Fruit fly (Drosophila melanogaster) whole organism, embryonic: Measurements from ENCODE around the gene CG32772.

Experiments
- Bdp1 ChIP-seq: fragments of 200-800 bp; sonication (Bioruptor generic); optimal IDR thresholded peaks from 3 replicates; lab custom pipeline; 2016; ENCODE audit warnings: missing biosample characterization, missing genetic modification characterization
- CG11560 ChIP-seq: fragments of 200-800 bp; sonication (Bioruptor generic); IDR thresholded peaks from 3 replicates; pipeline ENCODE4 v1.3.6; 2022; ENCODE audit warnings: missing biosample characterization, missing genetic modification characterization
- CG13296 ChIP-seq: fragments of 200-800 bp; sonication (Bioruptor generic); optimal IDR thresholded peaks from 3 replicates; lab custom pipeline; 2018; ENCODE audit warnings: missing biosample characterization, mild to moderate bottlenecking, missing genetic modification characterization
- CG13775 ChIP-seq: fragments of 200-800 bp; sonication (Bioruptor generic); optimal IDR thresholded peaks from 3 replicates; lab custom pipeline; 2017; ENCODE audit warnings: missing biosample characterization, mild to moderate bottlenecking, missing genetic modification characterization
- CG16863 ChIP-seq: fragments of 200-800 bp; sonication (Bioruptor generic); optimal IDR thresholded peaks from 3 replicates; lab custom pipeline; 2016; ENCODE audit warnings: missing biosample characterization, missing genetic modification characterization
- CG17385 ChIP-seq: fragments of 200-800 bp; sonication (Bioruptor generic); optimal IDR thresholded peaks from 3 replicates; lab custom pipeline; 2018; ENCODE audit warnings: missing biosample characterization, mild to moderate bottlenecking, missing genetic modification characterization
- CG18011 ChIP-seq: fragments of 200-800 bp; sonication (Bioruptor generic); optimal IDR thresholded peaks from 2 replicates; lab custom pipeline; 2017; ENCODE audit warnings: missing biosample characterization, missing genetic modification characterization, mild to moderate bottlenecking, moderate library complexity, missing genotype
- CG2202 ChIP-seq: fragments of 200-800 bp; sonication (Bioruptor generic); optimal IDR thresholded peaks from 2 replicates; lab custom pipeline; 2018; ENCODE audit warnings: missing biosample characterization, mild to moderate bottlenecking, missing genetic modification characterization
- CG34376 ChIP-seq: fragments of 200-800 bp; sonication (Bioruptor generic); optimal IDR thresholded peaks from 2 replicates; lab custom pipeline; 2018; ENCODE audit warnings: missing biosample characterization, mild to moderate bottlenecking, missing genetic modification characterization
- CG4617 ChIP-seq: fragments of 200-800 bp; sonication (Bioruptor generic); optimal IDR thresholded peaks from 3 replicates; lab custom pipeline; 2016; ENCODE audit warnings: missing biosample characterization, missing genetic modification characterization, borderline replicate concordance
- CG6813 ChIP-seq: fragments of 200-800 bp; sonication (Bioruptor generic); optimal IDR thresholded peaks from 2 replicates; lab custom pipeline; 2017; ENCODE audit warnings: missing biosample characterization, missing genetic modification characterization, mild to moderate bottlenecking, moderate library complexity, missing genetic modification reagents
- CG7357 ChIP-seq: fragments of 200-800 bp; sonication (Bioruptor generic); IDR thresholded peaks from 3 replicates; pipeline ENCODE4 v1.3.6; 2022; ENCODE audit warnings: missing biosample characterization, missing genetic modification characterization
- CG7963 ChIP-seq: fragments of 200-800 bp; sonication (Bioruptor generic); IDR thresholded peaks from 3 replicates; pipeline ENCODE4 v1.3.6; 2022; ENCODE audit warnings: missing biosample characterization, missing genetic modification characterization; ENCODE audit not compliant: partially characterized antibody
- CG9817 ChIP-seq: fragments of 200-800 bp; sonication (Bioruptor generic); optimal IDR thresholded peaks from 2 replicates; lab custom pipeline; 2018; ENCODE audit warnings: missing biosample characterization, mild to moderate bottlenecking, missing genetic modification characterization, moderate library complexity
- CTCF ChIP-seq: fragments of 200-800 bp; sonication (Bioruptor generic); optimal IDR thresholded peaks from 2 replicates; lab custom pipeline; 2017; ENCODE audit warnings: missing biosample characterization, mild to moderate bottlenecking, missing genetic modification characterization, moderate library complexity
- Chrac-16 ChIP-seq: fragments of 200-800 bp; sonication (Bioruptor generic); optimal IDR thresholded peaks from 3 replicates; lab custom pipeline; 2016; ENCODE audit warnings: missing biosample characterization, missing genetic modification characterization
- Dip2 ChIP-seq: fragments of 200-800 bp; sonication (Bioruptor generic); IDR thresholded peaks from 2 replicates; pipeline ENCODE4 v1.3.6; 2022; ENCODE audit warnings: missing biosample characterization, missing genetic modification characterization
- Dip3 ChIP-seq: fragments of 200-800 bp; sonication (Bioruptor generic); optimal IDR thresholded peaks from 3 replicates; lab custom pipeline; 2016; ENCODE audit warnings: missing biosample characterization, missing genetic modification characterization
- Ets97D ChIP-seq: fragments of 200-800 bp; sonication (Bioruptor generic); optimal IDR thresholded peaks from 3 replicates; lab custom pipeline; 2016; ENCODE audit warnings: missing biosample characterization, missing genetic modification characterization
- HmgZ ChIP-seq: fragments of 200-800 bp; sonication (Bioruptor generic); optimal IDR thresholded peaks from 2 replicates; lab custom pipeline; 2018; ENCODE audit warnings: missing biosample characterization, mild to moderate bottlenecking, missing genetic modification characterization
- Hr3 ChIP-seq: fragments of 200-800 bp; sonication (Bioruptor generic); optimal IDR thresholded peaks from 3 replicates; lab custom pipeline; 2016; ENCODE audit warnings: missing biosample characterization, missing genetic modification characterization
- Hr39 ChIP-seq: fragments of >200 bp; optimal IDR thresholded peaks from 2 replicates; lab custom pipeline; 2017
- NFAT ChIP-seq: fragments of 200-800 bp; sonication (Bioruptor generic); IDR thresholded peaks from 2 replicates; pipeline ENCODE4 v1.3.6; 2022; ENCODE audit warnings: missing biosample characterization, missing genetic modification characterization
- NK7.1 ChIP-seq: fragments of 200-800 bp; sonication (Bioruptor generic); optimal IDR thresholded peaks from 3 replicates; lab custom pipeline; 2016; ENCODE audit warnings: missing biosample characterization, missing genetic modification characterization
- Nf-YB ChIP-seq: fragments of 200-800 bp; sonication (Bioruptor generic); optimal IDR thresholded peaks from 3 replicates; lab custom pipeline; 2019; ENCODE audit warnings: missing biosample characterization, mild to moderate bottlenecking, missing genetic modification characterization, moderate library complexity
- Nf-YC ChIP-seq: fragments of 200-800 bp; optimal IDR thresholded peaks from 3 replicates; lab custom pipeline; 2019; ENCODE audit warnings: missing biosample characterization, mild to moderate bottlenecking, missing genetic modification characterization, moderate library complexity
- Oli ChIP-seq: fragments of 200-800 bp; sonication (Bioruptor generic); optimal IDR thresholded peaks from 2 replicates; lab custom pipeline; 2018; ENCODE audit warnings: missing biosample characterization, mild to moderate bottlenecking, missing genetic modification characterization, moderate library complexity
- Ptx1 ChIP-seq: fragments of 200-800 bp; sonication (Bioruptor generic); IDR thresholded peaks from 2 replicates; pipeline ENCODE4 v1.3.6; 2022; ENCODE audit warnings: missing biosample characterization, missing genetic modification characterization
- Side ChIP-seq: fragments of 200-800 bp; sonication (Bioruptor generic); optimal IDR thresholded peaks from 2 replicates; lab custom pipeline; 2016; ENCODE audit warnings: missing biosample characterization, missing genetic modification characterization
- Ssrp ChIP-seq: fragments of 200-800 bp; sonication (Bioruptor generic); optimal IDR thresholded peaks from 2 replicates; lab custom pipeline; 2018; ENCODE audit warnings: missing biosample characterization, mild to moderate bottlenecking, missing genetic modification characterization, moderate library complexity
- Vsx1 ChIP-seq: fragments of 200-800 bp; sonication (Bioruptor generic); optimal IDR thresholded peaks from 2 replicates; lab custom pipeline; 2017; ENCODE audit warnings: missing biosample characterization, mild to moderate bottlenecking, missing genetic modification characterization, missing genetic modification reagents
- cato ChIP-seq: fragments of 200-800 bp; sonication (Bioruptor generic); optimal IDR thresholded peaks from 2 replicates; lab custom pipeline; 2016; ENCODE audit warnings: missing biosample characterization, missing genetic modification characterization, borderline replicate concordance
- dimm ChIP-seq: fragments of 200-800 bp; sonication (Bioruptor generic); IDR thresholded peaks from 2 replicates; pipeline ENCODE4 v1.3.6; 2022; ENCODE audit warnings: missing biosample characterization, missing genetic modification characterization
- dmrt11E ChIP-seq: fragments of 200-800 bp; sonication (Bioruptor generic); optimal IDR thresholded peaks from 3 replicates; lab custom pipeline; 2018; ENCODE audit warnings: missing biosample characterization, mild to moderate bottlenecking, missing genetic modification characterization, moderate library complexity
- gem ChIP-seq: fragments of 200-800 bp; sonication (Bioruptor generic); optimal IDR thresholded peaks from 2 replicates; lab custom pipeline; 2019; ENCODE audit warnings: missing biosample characterization, mild to moderate bottlenecking, missing genetic modification characterization, moderate library complexity
- h ChIP-seq: fragments of >200 bp; optimal IDR thresholded peaks from 2 replicates; lab custom pipeline; 2017
- jing ChIP-seq: fragments of 200-800 bp; sonication (Bioruptor generic); optimal IDR thresholded peaks from 2 replicates; lab custom pipeline; 2018; ENCODE audit warnings: missing biosample characterization, mild to moderate bottlenecking, missing genetic modification characterization
- kah ChIP-seq: fragments of 200-800 bp; sonication (Bioruptor generic); optimal IDR thresholded peaks from 2 replicates; lab custom pipeline; 2018; ENCODE audit warnings: missing biosample characterization, mild to moderate bottlenecking, missing genetic modification characterization
- klu ChIP-seq: fragments of 200-800 bp; sonication (Bioruptor generic); IDR thresholded peaks from 2 replicates; pipeline ENCODE4 v1.3.6; 2022; ENCODE audit warnings: missing biosample characterization, missing genetic modification characterization
- kni ChIP-seq: fragments of 200-800 bp; sonication (Bioruptor generic); optimal IDR thresholded peaks from 3 replicates; lab custom pipeline; 2017; ENCODE audit warnings: mild to moderate bottlenecking, missing biosample characterization, missing genetic modification reagents, missing genetic modification characterization
- lola ChIP-seq, 3 experiments: fragments of >200 bp in 2 of 3; fragments of 200-800 bp in 1 of 3; sonication (Bioruptor generic) in 1 of 3; optimal IDR thresholded peaks; 2 replicates each; lab custom pipeline; 2017 to 2019; ENCODE audit warnings: missing biosample characterization in 3 of 3, missing genetic modification characterization in 3 of 3, mild to moderate bottlenecking in 1 of 3, moderate library complexity in 1 of 3
- lov ChIP-seq, 2 experiments: fragments of 200-800 bp in 1 of 2; fragments of >200 bp in 1 of 2; sonication (Bioruptor generic) in 1 of 2; IDR thresholded peaks in 1 of 2; optimal IDR thresholded peaks in 1 of 2; 2 replicates in 1 of 2; 3 replicates in 1 of 2; pipeline versions ENCODE4 v1.3.6 to Lab custom; 2017 to 2022; ENCODE audit warnings: missing biosample characterization in 1 of 2, missing genetic modification characterization in 1 of 2
- nerfin-2 ChIP-seq: fragments of 200-800 bp; sonication (Bioruptor generic); IDR thresholded peaks from 2 replicates; pipeline ENCODE4 v1.3.6; 2022; ENCODE audit warnings: missing biosample characterization, missing genetic modification characterization; ENCODE audit not compliant: partially characterized antibody
- pum ChIP-seq: fragments of 200-800 bp; sonication (Bioruptor generic); optimal IDR thresholded peaks from 2 replicates; lab custom pipeline; 2016; ENCODE audit warnings: missing biosample characterization, missing genetic modification characterization
- row ChIP-seq: fragments of 200-800 bp; sonication (Bioruptor generic); IDR thresholded peaks from 3 replicates; pipeline ENCODE4 v1.3.6; 2022; ENCODE audit warnings: missing biosample characterization, missing genetic modification characterization
- slbo ChIP-seq: fragments of 200-800 bp; sonication (Bioruptor generic); IDR thresholded peaks from 2 replicates; pipeline ENCODE4 v1.3.6; 2022; ENCODE audit warnings: missing biosample characterization, missing genetic modification characterization
- trem ChIP-seq: fragments of 200-800 bp; optimal IDR thresholded peaks from 3 replicates; lab custom pipeline; 2019; ENCODE audit warnings: missing biosample characterization, mild to moderate bottlenecking, missing genetic modification characterization, moderate library complexity
- vfl ChIP-seq: fragments of 200-800 bp; sonication (Bioruptor generic); optimal IDR thresholded peaks from 2 replicates; lab custom pipeline; 2016; ENCODE audit warnings: missing biosample characterization, missing genetic modification characterization
- zf30C ChIP-seq: fragments of 200-800 bp; sonication (Bioruptor generic); optimal IDR thresholded peaks from 3 replicates; lab custom pipeline; 2018; ENCODE audit warnings: missing biosample characterization, mild to moderate bottlenecking, missing genetic modification characterization

The CG32772 gene

dm6 chrX:4919040-4919881 is 10.4 kb downstream of the CG32772 start (continued):
- TF ChIP-seq Bdp1 (GFP tag; lab: Kevin White, UChicago) (peak; percentile 57), NK7.1 (GFP tag; lab: Kevin White, UChicago) (peak; percentile 65), cato (GFP tag; lab: Kevin White, UChicago) (peak; percentile 65), lov (optimal IDR thresholded peaks at IDR 0.05; lab: Kevin White, UChicago) (no peak), lov (GFP tag; IDR thresholded peaks at IDR 0.05; lab: Robert Waterston, UW) (peak; percentile 73; the same call in 1 of the 3 replicates), Vsx1 (GFP tag; lab: Kevin White, UChicago) (no peak), Ets97D (GFP tag; lab: Kevin White, UChicago) (peak; percentile 34), Ptx1 (GFP tag; lab: Robert Waterston, UW) (peak; percentile 93), klu (GFP tag; lab: Robert Waterston, UW) (peak; percentile 65), Dip2 (peak; percentile 75), Chrac-16 (GFP tag; lab: Kevin White, UChicago) (peak; percentile 84), kni (no peak), dimm (GFP tag; lab: Robert Waterston, UW) (peak; percentile 65), jing (GFP tag; lab: Kevin White, UChicago) (peak; percentile 80), h (lab: Kevin White, UChicago) (no peak), Nf-YC (tag; lab: Kevin White, UChicago) (peak; percentile 21), gem (peak; percentile 86), CG7357 (GFP tag; lab: Robert Waterston, UW) (peak; percentile 74), Ssrp (tag; lab: Kevin White, UChicago) (peak; percentile 72), Dip3 (peak; percentile 77), Hr39 (lab: Kevin White, UChicago) (no peak), pum (GFP tag; lab: Kevin White, UChicago) (peak; percentile 82), lola (GFP tag; optimal IDR thresholded peaks at IDR 0.05; lab: Kevin White, UChicago) (peak in 1 of 3 experiments; percentile 21), CG9817 (tag; lab: Kevin White, UChicago) (peak; percentile 83), Nf-YB (GFP tag; lab: Kevin White, UChicago) (peak; percentile 54), slbo (peak; percentile 94), Hr3 (peak; percentile 73), CG2202 (tag; lab: Kevin White, UChicago) (peak; percentile 28), zf30C (no peak), CG6813 (GFP tag; lab: Kevin White, UChicago) (peak; percentile 35), CG18011 (peak; percentile 9), Side (GFP tag; lab: Kevin White, UChicago) (peak; percentile 75), CG16863 (GFP tag; lab: Kevin White, UChicago) (peak; percentile 77), trem (tag; lab: Kevin White, UChicago) (peak; percentile 15), nerfin-2 (GFP tag; lab: Robert Waterston, UW) (no peak), CTCF (GFP tag; lab: Kevin White, UChicago) (peak; percentile 92), row (peak; percentile 92), CG13775 (GFP tag; lab: Kevin White, UChicago) (peak; percentile 55), vfl (peak; percentile 21), kah (GFP tag; lab: Kevin White, UChicago) (peak; percentile 17), dmrt11E (tag; lab: Kevin White, UChicago) (peak; percentile 48), Oli (tag; lab: Kevin White, UChicago) (peak; percentile 89), CG13296 (GFP tag; lab: Kevin White, UChicago) (peak; percentile 79), CG17385 (peak; percentile 71), CG7963 (GFP tag; lab: Robert Waterston, UW) (no peak), NFAT (peak; percentile 86), HmgZ (tag; lab: Kevin White, UChicago) (peak; percentile 71), CG4617 (peak; percentile 51), CG11560 (tag; lab: Robert Waterston, UW) (peak; percentile 80; the same call in 2 of the 3 replicates), CG34376 (GFP tag; lab: Kevin White, UChicago) (peak; percentile 1)
